Fruit fly (Drosophila melanogaster) whole organism, embryonic: ENCODE measurements around the gene PK1-R.
A peak's percentile ranks its signal among the peaks of the same experiment; 100 is the strongest.

ENCODE experiments used
- Awh ChIP-seq: fragments of 200-800 bp; sonication (Bioruptor generic); IDR thresholded peaks from 2 replicates; pipeline ENCODE4, ENCODE4 v1.3.6; 2022; ENCODE audit warnings: missing biosample characterization, missing genetic modification characterization
- CG10366 ChIP-seq: fragments of 200-800 bp; sonication (Bioruptor generic); IDR thresholded peaks from 2 replicates; pipeline ENCODE4 v1.3.6; 2022; ENCODE audit warnings: missing biosample characterization, missing genetic modification characterization
- CG13775 ChIP-seq: fragments of 200-800 bp; sonication (Bioruptor generic); optimal IDR thresholded peaks from 3 replicates; lab custom pipeline; 2017; ENCODE audit warnings: missing biosample characterization, mild to moderate bottlenecking, missing genetic modification characterization
- CG13894 ChIP-seq: fragments of 200-800 bp; sonication (Bioruptor generic); optimal IDR thresholded peaks from 3 replicates; lab custom pipeline; 2018; ENCODE audit warnings: missing biosample characterization, mild to moderate bottlenecking, missing genetic modification characterization, moderate library complexity
- CG15269 ChIP-seq: fragments of 200-800 bp; sonication (Bioruptor generic); optimal IDR thresholded peaks from 2 replicates; lab custom pipeline; 2018; ENCODE audit warnings: missing biosample characterization, mild to moderate bottlenecking, missing genetic modification characterization, moderate library complexity
- CG1529 ChIP-seq: fragments of 200-800 bp; sonication (Bioruptor generic); optimal IDR thresholded peaks from 3 replicates; lab custom pipeline; 2018; ENCODE audit warnings: missing biosample characterization, missing genetic modification characterization
- CG15514 ChIP-seq: fragments of 200-800 bp; sonication (Bioruptor generic); optimal IDR thresholded peaks from 3 replicates; lab custom pipeline; 2017; ENCODE audit warnings: missing biosample characterization, missing genetic modification characterization, mild to moderate bottlenecking, moderate library complexity, missing genetic modification reagents
- CG16815 ChIP-seq: fragments of 200-800 bp; sonication (Bioruptor generic); optimal IDR thresholded peaks from 3 replicates; lab custom pipeline; 2017; ENCODE audit warnings: missing biosample characterization, mild to moderate bottlenecking, missing genetic modification characterization
- CG17802 ChIP-seq: fragments of 200-800 bp; sonication (Bioruptor generic); optimal IDR thresholded peaks from 2 replicates; lab custom pipeline; 2018; ENCODE audit warnings: missing biosample characterization, mild to moderate bottlenecking, missing genetic modification characterization, moderate library complexity
- CG1792 ChIP-seq: fragments of 200-800 bp; sonication (Bioruptor generic); optimal IDR thresholded peaks from 2 replicates; lab custom pipeline; 2016; ENCODE audit warnings: missing biosample characterization, missing genetic modification characterization
- CG2129 ChIP-seq: fragments of 200-800 bp; sonication (Bioruptor generic); IDR thresholded peaks from 2 replicates; pipeline ENCODE4 v1.3.6; 2022; ENCODE audit warnings: missing biosample characterization, missing genetic modification characterization; ENCODE audit not compliant: partially characterized antibody
- CG2199 ChIP-seq: fragments of 200-800 bp; sonication (Bioruptor generic); IDR thresholded peaks from 3 replicates; pipeline ENCODE4 v1.3.6; 2022; ENCODE audit warnings: missing biosample characterization, missing genetic modification characterization
- CG30431 ChIP-seq: fragments of 200-800 bp; sonication (Bioruptor generic); optimal IDR thresholded peaks from 2 replicates; lab custom pipeline; 2017; ENCODE audit warnings: missing biosample characterization, missing genetic modification characterization
- CG31224 ChIP-seq: fragments of 200-800 bp; sonication (Bioruptor generic); IDR thresholded peaks from 2 replicates; pipeline ENCODE4 v1.3.6; 2022; ENCODE audit warnings: missing biosample characterization, missing genetic modification characterization
- CG31388 ChIP-seq: fragments of 200-800 bp; sonication (Bioruptor generic); optimal IDR thresholded peaks from 2 replicates; lab custom pipeline; 2016; ENCODE audit warnings: missing biosample characterization, missing genetic modification characterization
- CG6683 ChIP-seq: fragments of 200-800 bp; sonication (Bioruptor generic); optimal IDR thresholded peaks from 2 replicates; lab custom pipeline; 2017; ENCODE audit warnings: missing biosample characterization, mild to moderate bottlenecking, missing genetic modification characterization, missing genetic modification reagents
- CG6689 ChIP-seq: fragments of 200-800 bp; sonication (Bioruptor generic); IDR thresholded peaks from 2 replicates; pipeline ENCODE4 v1.3.6; 2022; ENCODE audit warnings: missing biosample characterization, missing genetic modification characterization
- CG7556 ChIP-seq: fragments of 200-800 bp; sonication (Bioruptor generic); optimal IDR thresholded peaks from 2 replicates; lab custom pipeline; 2017; ENCODE audit warnings: missing biosample characterization, mild to moderate bottlenecking, missing genetic modification characterization
- CG8281 ChIP-seq: fragments of 200-800 bp; sonication (Bioruptor generic); optimal IDR thresholded peaks from 2 replicates; lab custom pipeline; 2018; ENCODE audit warnings: missing biosample characterization, mild to moderate bottlenecking, missing genetic modification characterization, moderate library complexity
- Camta ChIP-seq: fragments of 200-800 bp; sonication (Bioruptor generic); optimal IDR thresholded peaks from 2 replicates; lab custom pipeline; 2016; ENCODE audit warnings: missing biosample characterization, missing genetic modification characterization
- Dip2 ChIP-seq: fragments of 200-800 bp; sonication (Bioruptor generic); IDR thresholded peaks from 2 replicates; pipeline ENCODE4 v1.3.6; 2022; ENCODE audit warnings: missing biosample characterization, missing genetic modification characterization
- Eip74EF ChIP-seq, 2 experiments: fragments of 200-800 bp in 1 of 2; fragments of >200 bp in 1 of 2; sonication (Bioruptor generic) in 1 of 2; optimal IDR thresholded peaks; 2 replicates each; lab custom pipeline; 2017 to 2019; ENCODE audit warnings: missing biosample characterization in 2 of 2, missing genetic modification characterization in 2 of 2, mild to moderate bottlenecking in 1 of 2, moderate library complexity in 1 of 2
- HLH54F ChIP-seq: fragments of 200-800 bp; sonication (Bioruptor generic); optimal IDR thresholded peaks from 3 replicates; lab custom pipeline; 2016; ENCODE audit warnings: missing biosample characterization, missing genetic modification characterization
- Hand ChIP-seq: fragments of 200-800 bp; sonication (Bioruptor generic); optimal IDR thresholded peaks from 2 replicates; lab custom pipeline; 2017; ENCODE audit warnings: mild to moderate bottlenecking, missing biosample characterization, missing genetic modification reagents, missing genetic modification characterization
- Hr3 ChIP-seq: fragments of 200-800 bp; sonication (Bioruptor generic); optimal IDR thresholded peaks from 3 replicates; lab custom pipeline; 2016; ENCODE audit warnings: missing biosample characterization, missing genetic modification characterization
- Hr39 ChIP-seq: fragments of >200 bp; optimal IDR thresholded peaks from 2 replicates; lab custom pipeline; 2017
- MTF-1 ChIP-seq: fragments of 200-800 bp; sonication (Bioruptor generic); optimal IDR thresholded peaks from 2 replicates; lab custom pipeline; 2018; ENCODE audit warnings: missing biosample characterization, mild to moderate bottlenecking, missing genetic modification characterization, borderline replicate concordance
- Mad ChIP-seq: fragments of 200-800 bp; sonication (Bioruptor generic); optimal IDR thresholded peaks from 2 replicates; lab custom pipeline; 2016; ENCODE audit warnings: missing biosample characterization, missing genetic modification characterization
- NK7.1 ChIP-seq: fragments of 200-800 bp; sonication (Bioruptor generic); optimal IDR thresholded peaks from 3 replicates; lab custom pipeline; 2016; ENCODE audit warnings: missing biosample characterization, missing genetic modification characterization
- PHDP ChIP-seq: fragments of 200-800 bp; sonication (Bioruptor generic); optimal IDR thresholded peaks from 3 replicates; lab custom pipeline; 2018; ENCODE audit warnings: missing biosample characterization, mild to moderate bottlenecking, missing genetic modification characterization, moderate library complexity
- Scr ChIP-seq: fragments of 200-800 bp; sonication (Bioruptor generic); IDR thresholded peaks from 2 replicates; pipeline ENCODE4 v1.3.6; 2022; ENCODE audit warnings: missing biosample characterization, missing genetic modification characterization; ENCODE audit not compliant: partially characterized antibody
- Sry-δ ChIP-seq: fragments of 200-800 bp; sonication (Bioruptor generic); optimal IDR thresholded peaks from 2 replicates; lab custom pipeline; 2016; ENCODE audit warnings: missing biosample characterization, missing genetic modification characterization
- Stat92E ChIP-seq, 3 experiments: fragments of >200 bp in 2 of 3; fragments of 200-800 bp in 1 of 3; sonication (Bioruptor generic) in 1 of 3; optimal IDR thresholded peaks; 2 replicates each; lab custom pipeline; 2017 to 2019; ENCODE audit warnings: missing biosample characterization in 3 of 3, missing genetic modification characterization in 3 of 3, mild to moderate bottlenecking in 1 of 3, moderate library complexity in 1 of 3
- ase ChIP-seq: fragments of 200-800 bp; sonication (Bioruptor generic); IDR thresholded peaks from 3 replicates; pipeline ENCODE4 v1.3.6; 2022; ENCODE audit warnings: missing biosample characterization, missing genetic modification characterization
- bcd ChIP-seq: fragments of 200-800 bp; sonication (Bioruptor generic); optimal IDR thresholded peaks from 2 replicates; lab custom pipeline; 2017; ENCODE audit warnings: missing biosample characterization, mild to moderate bottlenecking, missing genetic modification characterization
- chm ChIP-seq: fragments of 200-800 bp; sonication (Bioruptor generic); IDR thresholded peaks from 2 replicates; pipeline ENCODE4 v1.3.6; 2022; ENCODE audit warnings: missing biosample characterization, missing genetic modification characterization
- da ChIP-seq: fragments of 200-800 bp; sonication (Bioruptor generic); optimal IDR thresholded peaks from 2 replicates; lab custom pipeline; 2016; ENCODE audit warnings: missing biosample characterization, missing genetic modification characterization
- danr ChIP-seq: fragments of 200-800 bp; sonication (Bioruptor generic); IDR thresholded peaks from 2 replicates; pipeline ENCODE4 v1.3.6; 2022; ENCODE audit warnings: missing biosample characterization, missing genetic modification characterization
- fd96Cb ChIP-seq: fragments of 200-800 bp; sonication (Bioruptor generic); optimal IDR thresholded peaks from 2 replicates; lab custom pipeline; 2018; ENCODE audit warnings: missing biosample characterization, mild to moderate bottlenecking, missing genetic modification characterization, moderate library complexity
- jigr1 ChIP-seq: fragments of 200-800 bp; sonication (Bioruptor generic); IDR thresholded peaks from 3 replicates; pipeline ENCODE4 v1.3.6; 2022; ENCODE audit warnings: missing biosample characterization, missing genetic modification characterization
- kah ChIP-seq: fragments of 200-800 bp; sonication (Bioruptor generic); optimal IDR thresholded peaks from 2 replicates; lab custom pipeline; 2018; ENCODE audit warnings: missing biosample characterization, mild to moderate bottlenecking, missing genetic modification characterization
- mld ChIP-seq: fragments of 200-800 bp; sonication (Bioruptor generic); IDR thresholded peaks from 3 replicates; pipeline ENCODE4 v1.3.6; 2022; ENCODE audit warnings: missing biosample characterization, missing genetic modification characterization; ENCODE audit not compliant: partially characterized antibody
- sim ChIP-seq: fragments of 200-800 bp; sonication (Bioruptor generic); IDR thresholded peaks from 2 replicates; pipeline ENCODE4 v1.3.6; 2022; ENCODE audit warnings: missing biosample characterization, missing genetic modification characterization
- sqz ChIP-seq: fragments of 200-800 bp; sonication (Bioruptor generic); optimal IDR thresholded peaks from 3 replicates; lab custom pipeline; 2018; ENCODE audit warnings: missing biosample characterization, mild to moderate bottlenecking, missing genetic modification characterization
- ssp ChIP-seq: fragments of 200-800 bp; sonication (Bioruptor generic); IDR thresholded peaks from 2 replicates; pipeline ENCODE4 v1.3.6; 2022; ENCODE audit warnings: missing biosample characterization, missing genetic modification characterization
- stc ChIP-seq: fragments of 200-800 bp; sonication (Bioruptor generic); IDR thresholded peaks from 2 replicates; pipeline ENCODE4 v1.3.6; 2022; ENCODE audit warnings: missing biosample characterization, missing genetic modification characterization
- tna ChIP-seq: fragments of 200-800 bp; sonication (Bioruptor generic); IDR thresholded peaks from 2 replicates; pipeline ENCODE4 v1.3.6; 2022; ENCODE audit warnings: missing biosample characterization, missing genetic modification characterization; ENCODE audit not compliant: partially characterized antibody
- unc-4 ChIP-seq: fragments of 200-800 bp; sonication (Bioruptor generic); IDR thresholded peaks from 2 replicates; pipeline ENCODE4 v1.3.6; 2022; ENCODE audit warnings: missing biosample characterization, missing genetic modification characterization; ENCODE audit not compliant: partially characterized antibody
- yki ChIP-seq: fragments of >200 bp; optimal IDR thresholded peaks from 3 replicates; lab custom pipeline; 2018

Gene PK1-R

DNA sequence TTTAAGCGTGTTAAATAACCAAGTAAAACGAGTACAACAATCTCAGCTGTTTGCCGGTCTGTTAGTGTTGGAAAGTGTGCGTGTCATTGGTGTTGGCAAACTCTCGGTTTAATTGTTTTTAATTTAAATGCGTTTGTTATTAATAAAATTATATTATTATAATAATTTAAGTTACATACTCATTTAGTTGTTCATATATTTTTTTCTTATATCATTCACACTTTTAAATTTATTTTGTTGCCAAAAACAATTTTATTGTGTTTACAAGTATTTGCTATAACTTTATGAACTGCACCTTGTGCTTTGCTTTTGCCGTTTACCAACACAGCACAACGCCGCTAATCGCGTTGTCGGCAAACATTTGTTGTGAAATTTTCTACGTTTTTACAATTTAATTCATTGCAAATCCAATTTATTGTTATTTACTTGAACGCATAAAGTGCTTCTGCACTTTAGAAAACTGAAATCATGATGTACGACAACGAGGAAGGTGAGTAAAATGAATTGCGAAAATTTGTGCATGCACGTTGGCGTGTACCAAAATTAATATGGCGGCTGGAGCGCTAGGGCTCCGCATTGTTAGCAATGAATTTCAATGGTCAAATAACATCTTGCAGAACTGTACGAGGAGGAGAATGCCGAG lies 22.7 kb upstream of the PK1-R start, which contains the start of the genes 140up and Polr2B (continued):
- TF ChIP-seq Hand (peak; percentile 72), unc-4 (no peak), Camta (GFP tag; lab: Kevin White, UChicago) (peak; percentile 70), CG13894 (tag; lab: Kevin White, UChicago) (peak; percentile 86), CG2129 (GFP tag; lab: Robert Waterston, UW) (no peak), CG17802 (peak; percentile 76), HLH54F (peak; percentile 83), sqz (GFP tag; lab: Kevin White, UChicago) (peak; percentile 80), Sry-δ (GFP tag; lab: Kevin White, UChicago) (peak; percentile 34), yki (no peak), CG8281 (peak; percentile 72), jigr1 (GFP tag; lab: Robert Waterston, UW) (peak; percentile 80; the same call in 2 of the 3 replicates), Hr39 (lab: Kevin White, UChicago) (no peak), tna (GFP tag; lab: Robert Waterston, UW) (no peak), PHDP (tag; lab: Kevin White, UChicago) (peak; percentile 95), CG7556 (GFP tag; lab: Kevin White, UChicago) (peak; percentile 92), kah (GFP tag; lab: Kevin White, UChicago) (peak; percentile 76), ssp (GFP tag; lab: Robert Waterston, UW) (peak; percentile 89), CG15269 (tag; lab: Kevin White, UChicago) (peak; percentile 93), CG16815 (GFP tag; lab: Kevin White, UChicago) (peak; percentile 91), CG6683 (GFP tag; lab: Kevin White, UChicago) (no peak), CG2199 (GFP tag; lab: Robert Waterston, UW) (no peak), CG15514 (GFP tag; lab: Kevin White, UChicago) (peak; percentile 82), Eip74EF (GFP tag; optimal IDR thresholded peaks at IDR 0.05; lab: Kevin White, UChicago) (no peak), CG6689 (GFP tag; lab: Robert Waterston, UW) (peak; percentile 95), CG13775 (GFP tag; lab: Kevin White, UChicago) (peak; percentile 95), Mad (GFP tag; lab: Kevin White, UChicago) (peak; percentile 89), stc (peak; percentile 89), NK7.1 (GFP tag; lab: Kevin White, UChicago) (peak; percentile 36), Stat92E (GFP tag; optimal IDR thresholded peaks at IDR 0.05; lab: Kevin White, UChicago) (no peak), Dip2 (GFP tag; lab: Robert Waterston, UW) (peak; percentile 44; the same call in 1 of the 2 replicates), mld (no peak), Hr3 (GFP tag; lab: Kevin White, UChicago) (peak; percentile 97), CG30431 (peak; percentile 86), CG1792 (GFP tag; lab: Kevin White, UChicago) (peak; percentile 47), Scr (GFP tag; lab: Robert Waterston, UW) (peak; percentile 26; the same call in 1 of the 2 replicates), Awh (GFP tag; lab: Robert Waterston, UW) (peak; percentile 89), CG1529 (GFP tag; lab: Kevin White, UChicago) (peak; percentile 81), CG31224 (GFP tag; lab: Robert Waterston, UW) (peak; percentile 86), MTF-1 (GFP tag; lab: Kevin White, UChicago) (peak; percentile 67), da (peak; percentile 49), bcd (peak; percentile 93), CG10366 (peak; percentile 91), CG31388 (peak; percentile 81), danr (GFP tag; lab: Robert Waterston, UW) (peak; percentile 84), ase (peak; percentile 89), fd96Cb (tag; lab: Kevin White, UChicago) (peak; percentile 89), sim (0 out of 2 replicates have a peak, but pooled peaks have one; percentile 27), chm (0 out of 2 replicates have a peak, but pooled peaks have one; percentile 43)
